Fruit fly (Drosophila melanogaster): Measurements from ENCODE around the gene fu.

Gene fu

DNA sequence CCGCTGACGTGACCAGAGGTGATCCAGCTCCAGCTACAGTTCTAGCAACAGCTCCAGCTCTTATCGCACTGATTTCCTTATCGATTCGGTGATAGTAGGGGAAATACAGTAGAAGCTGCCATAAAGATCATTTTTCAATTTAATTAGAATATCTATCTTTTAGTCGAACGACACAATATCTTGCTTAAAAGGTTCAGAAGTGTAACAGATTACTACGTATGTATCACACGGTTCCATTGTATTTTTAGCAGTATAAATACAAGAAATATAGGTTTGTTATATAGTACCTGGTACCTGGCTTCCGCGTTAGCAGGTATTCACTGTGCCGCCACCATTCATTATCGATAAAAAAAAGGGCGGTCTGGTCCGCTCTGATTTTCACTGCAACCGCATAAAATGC is 12.7 kb upstream of the fu start (continued):
- peak; percentile 8 to 64 for TF ChIP-seq ss (GFP tag; optimal IDR thresholded peaks at IDR 0.05)
- TF ChIP-seq CG16779 (tag; optimal IDR thresholded peaks at IDR 0.05), result peak; percentile 28
- TF ChIP-seq lz (GFP tag; optimal IDR thresholded peaks at IDR 0.05), result peak; percentile 75
- TF ChIP-seq Met (GFP tag; optimal IDR thresholded peaks at IDR 0.05), result peak; percentile 83
- peak; percentile 60 for TF ChIP-seq CG11762 (GFP tag; optimal IDR thresholded peaks at IDR 0.05; ENCODE audit: insufficient read depth)
- peak; percentile 23 for TF ChIP-seq fd85E (GFP tag; optimal IDR thresholded peaks at IDR 0.05)
- peak; percentile 64 for TF ChIP-seq CG6808 (GFP tag; optimal IDR thresholded peaks at IDR 0.05)
- TF ChIP-seq OdsH (GFP tag; optimal IDR thresholded peaks at IDR 0.05), result peak; percentile 81
- peak; percentile 74 for TF ChIP-seq CG8632 (GFP tag; optimal IDR thresholded peaks at IDR 0.05)
- peak; percentile 50 for TF ChIP-seq CG9139 (GFP tag; optimal IDR thresholded peaks at IDR 0.05)
- peak; percentile 77 for TF ChIP-seq CG6163 (GFP tag; IDR thresholded peaks at IDR 0.05)
- TF ChIP-seq spab (GFP tag; optimal IDR thresholded peaks at IDR 0.05), result peak; percentile 46
- peak; percentile 68 for TF ChIP-seq CG10669 (GFP tag; optimal IDR thresholded peaks at IDR 0.05)
- TF ChIP-seq CG3032 (tag; optimal IDR thresholded peaks at IDR 0.05), result peak; percentile 61
- TF ChIP-seq cyc (GFP tag; optimal IDR thresholded peaks at IDR 0.05), result peak; percentile 80
- TF ChIP-seq CG8319 (GFP tag; optimal IDR thresholded peaks at IDR 0.05), result peak; percentile 66
- TF ChIP-seq CG11294 (GFP tag; IDR thresholded peaks at IDR 0.05), result peak; percentile 43; the same call in 1 of the 2 replicates
- TF ChIP-seq CG6854 (GFP tag; optimal IDR thresholded peaks at IDR 0.05), result peak; percentile 47
- TF ChIP-seq CG3919 (GFP tag; optimal IDR thresholded peaks at IDR 0.05), result peak; percentile 84
- no peak for TF ChIP-seq dsx (GFP tag; optimal IDR thresholded peaks at IDR 0.05; ENCODE audit: poor library complexity, severe bottlenecking)
- peak; percentile 55 for TF ChIP-seq CG4318 (GFP tag; optimal IDR thresholded peaks at IDR 0.05)
- peak; percentile 81 for TF ChIP-seq esn (GFP tag; optimal IDR thresholded peaks at IDR 0.05)
- peak; percentile 84 for TF ChIP-seq CG31627 (GFP tag; optimal IDR thresholded peaks at IDR 0.05)
- peak; percentile 4 to 35 for TF ChIP-seq salr (GFP tag; optimal IDR thresholded peaks at IDR 0.05)
- TF ChIP-seq vri (GFP tag; optimal IDR thresholded peaks at IDR 0.05), result peak; percentile 74
- TF ChIP-seq Eip75B (GFP tag; optimal IDR thresholded peaks at IDR 0.05), result peak; percentile 78
- TF ChIP-seq CG1621 (tag; optimal IDR thresholded peaks at IDR 0.05), result peak; percentile 31
- peak; percentile 88 for TF ChIP-seq Eip78C (GFP tag)
- TF ChIP-seq Hr39 (GFP tag; optimal IDR thresholded peaks at IDR 0.05), result peak; percentile 85
- TF ChIP-seq fkh (GFP tag; optimal IDR thresholded peaks at IDR 0.05), result no peak
- peak; percentile 68 for TF ChIP-seq Eip93F (GFP tag; optimal IDR thresholded peaks at IDR 0.05)
- TF ChIP-seq Hr4 (GFP tag; optimal IDR thresholded peaks at IDR 0.05), result peak; percentile 70
- TF ChIP-seq Gug (GFP tag; IDR thresholded peaks at IDR 0.05), result peak; percentile 37; the same call in 1 of the 2 replicates
- TF ChIP-seq CG32006 (GFP tag; optimal IDR thresholded peaks at IDR 0.05), result peak; percentile 71
- peak; percentile 82 for TF ChIP-seq topi (GFP tag; optimal IDR thresholded peaks at IDR 0.05)
- TF ChIP-seq Sox15 (GFP tag; optimal IDR thresholded peaks at IDR 0.05), result peak; percentile 71
- TF ChIP-seq Ets21C (GFP tag; optimal IDR thresholded peaks at IDR 0.05), result peak; percentile 69

DNA sequence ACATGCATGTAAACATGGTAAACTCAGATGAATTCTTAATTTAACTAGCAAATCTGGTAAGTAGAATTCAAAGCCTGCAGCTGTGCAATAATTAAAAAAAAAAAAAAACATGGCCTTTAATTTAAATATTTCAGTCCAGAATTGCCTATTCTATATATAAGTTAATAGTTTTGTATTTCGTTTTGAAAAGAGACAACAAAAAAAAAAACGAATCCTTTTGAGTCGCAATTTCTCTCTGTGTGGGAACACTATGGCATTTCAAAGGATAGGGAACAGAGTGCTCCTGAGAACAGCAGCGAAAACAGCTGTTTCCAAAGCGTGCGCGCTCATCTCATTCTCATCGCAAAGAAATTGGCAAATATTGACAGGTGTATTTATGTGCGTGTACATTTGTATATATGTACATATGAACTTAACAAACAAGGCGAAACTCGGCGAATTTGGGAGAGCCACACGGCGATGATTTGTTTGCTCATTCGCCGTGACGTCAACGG is 11.8 kb upstream of the fu start:
- TF ChIP-seq Eip93F (GFP tag; optimal IDR thresholded peaks at IDR 0.05), result no peak
- peak; percentile 69 for TF ChIP-seq acj6 (GFP tag; optimal IDR thresholded peaks at IDR 0.05)
- peak; percentile 81 for TF ChIP-seq CG8119 (GFP tag; IDR thresholded peaks at IDR 0.05)
- peak; percentile 44 for TF ChIP-seq Lpt (GFP tag; optimal IDR thresholded peaks at IDR 0.05)
- peak; percentile 71 for TF ChIP-seq CG11762 (GFP tag; optimal IDR thresholded peaks at IDR 0.05; ENCODE audit: insufficient read depth)
- TF ChIP-seq CG16779 (tag; optimal IDR thresholded peaks at IDR 0.05), result peak; percentile 35
- TF ChIP-seq ss (GFP tag; optimal IDR thresholded peaks at IDR 0.05), result peak; percentile 25 to 42
- TF ChIP-seq dac (GFP tag; optimal IDR thresholded peaks at IDR 0.05), result peak; percentile 57
- peak; percentile 84 for TF ChIP-seq CG32006 (GFP tag; optimal IDR thresholded peaks at IDR 0.05)
- TF ChIP-seq Blimp-1 (GFP tag; optimal IDR thresholded peaks at IDR 0.05), result peak; percentile 31
- TF ChIP-seq CG6276 (GFP tag; optimal IDR thresholded peaks at IDR 0.05), result peak; percentile 73
- peak; percentile 69 for TF ChIP-seq eg (GFP tag; IDR thresholded peaks at IDR 0.05)
- TF ChIP-seq topi (GFP tag; optimal IDR thresholded peaks at IDR 0.05), result peak; percentile 76
- peak; percentile 38 for TF ChIP-seq fd59A (GFP tag; optimal IDR thresholded peaks at IDR 0.05)
- TF ChIP-seq Eip78C (GFP tag), result peak; percentile 87
- peak; percentile 70 for TF ChIP-seq Eip75B (GFP tag; optimal IDR thresholded peaks at IDR 0.05)
- TF ChIP-seq Smox (GFP tag; optimal IDR thresholded peaks at IDR 0.05), result peak; percentile 80
- peak; percentile 75 for TF ChIP-seq CG31627 (GFP tag; optimal IDR thresholded peaks at IDR 0.05)
- peak; percentile 70 for TF ChIP-seq CG8632 (GFP tag; optimal IDR thresholded peaks at IDR 0.05)
- TF ChIP-seq CG11294 (GFP tag; IDR thresholded peaks at IDR 0.05), result no peak
- peak; percentile 72 for TF ChIP-seq CG3919 (GFP tag; optimal IDR thresholded peaks at IDR 0.05)
- TF ChIP-seq achi (GFP tag; optimal IDR thresholded peaks at IDR 0.05), result peak; percentile 75
- TF ChIP-seq CG6808 (GFP tag; optimal IDR thresholded peaks at IDR 0.05), result peak; percentile 59
- TF ChIP-seq CG1621 (tag; optimal IDR thresholded peaks at IDR 0.05), result peak; percentile 22
- TF ChIP-seq CG7368 (GFP tag; optimal IDR thresholded peaks at IDR 0.05), result peak; percentile 37
- TF ChIP-seq Gug (GFP tag; IDR thresholded peaks at IDR 0.05), result peak; percentile 47; the same call in 1 of the 2 replicates
- TF ChIP-seq CG8319 (GFP tag; optimal IDR thresholded peaks at IDR 0.05), result peak; percentile 53
